Fruit fly (Drosophila melanogaster) S2 (cell line): ENCODE results near the gene CG34404.
A peak's percentile ranks its signal among the peaks of the same experiment; 100 is the strongest.

ENCODE experiments used
- CG8478 ChIP-seq: fragments of >200 bp; optimal IDR thresholded peaks from 2 replicates; lab custom pipeline; 2018
- CTCF ChIP-seq, 2 experiments: fragments of >200 bp; optimal IDR thresholded peaks; 2 replicates each; lab custom pipeline; 2018

dm6 chr3R:15379071-15379470, 11.6 kb upstream of the CG34404 start:
- peak in 1 of 2 experiments; percentile 6 for TF ChIP-seq CTCF (optimal IDR thresholded peaks at IDR 0.05; lab: Kevin White, UChicago)
- TF ChIP-seq CG8478: no peak
